Fruit fly (Drosophila melanogaster) Kc167 (cell line): ENCODE measurements around the gene CG42489.

ENCODE experiments used
- Myc ChIP-seq: fragments of >200 bp; optimal IDR thresholded peaks from 2 replicates; lab custom pipeline; 2017; ENCODE audit warnings: missing external identifiers
- Sin3A ChIP-seq: fragments of >200 bp; optimal IDR thresholded peaks from 2 replicates; lab custom pipeline; 2018; ENCODE audit warnings: missing external identifiers
- h ChIP-seq: fragments of >200 bp; optimal IDR thresholded peaks from 3 replicates; lab custom pipeline; 2018; ENCODE audit warnings: missing external identifiers
- psq ChIP-seq: fragments of >200 bp; optimal IDR thresholded peaks from 2 replicates; lab custom pipeline; 2017; ENCODE audit warnings: missing external identifiers
- ttk ChIP-seq: sonication (Bioruptor generic); optimal IDR thresholded peaks from 2 replicates; lab custom pipeline; 2017; ENCODE audit warnings: missing external identifiers

DNA sequence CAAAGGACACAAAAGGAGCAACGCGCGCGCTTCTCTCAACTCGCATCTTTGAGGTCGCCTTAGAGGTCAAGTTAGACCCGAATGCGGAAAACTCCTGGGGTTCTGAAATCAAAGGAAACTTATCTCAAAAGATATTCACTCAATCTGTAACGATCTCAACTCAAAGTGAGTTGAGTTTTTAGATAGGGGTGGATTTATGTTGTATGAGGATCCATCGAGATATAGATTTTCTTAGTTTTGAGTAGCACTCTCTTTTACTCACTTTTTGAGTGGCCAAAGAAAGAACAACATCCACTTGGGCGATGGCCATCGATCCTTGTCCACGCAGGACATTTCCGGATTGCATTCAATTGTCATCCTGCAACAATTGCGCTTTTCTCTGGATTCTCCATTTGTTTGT is 26.0 kb upstream of the CG42489 start:
- TF ChIP-seq psq (lab: Kevin White, UChicago) = no peak
- no peak for TF ChIP-seq Myc (lab: Kevin White, UChicago)
- no peak for TF ChIP-seq Sin3A (lab: Kevin White, UChicago)
- TF ChIP-seq h (lab: Kevin White, UChicago) = no peak
- no peak for TF ChIP-seq ttk (lab: Kevin White, UChicago)
